Worm (Caenorhabditis elegans) whole organism, young adult: Measurements from ENCODE around the gene C42D8.1.

ENCODE experiments used
- B0336.3 ChIP-seq: fragments of 200-800 bp; sonication (Bioruptor generic); IDR thresholded peaks from 2 replicates; pipeline ENCODE4 v1.3.6; 2022; ENCODE audit warnings: missing genetic modification characterization, missing compliant biosample characterization
- F33H1.4 ChIP-seq: fragments of 200-800 bp; sonication (Bioruptor generic); IDR thresholded peaks from 2 replicates; pipeline ENCODE4 v1.3.6; 2022; ENCODE audit warnings: missing genetic modification reagents, missing genetic modification characterization, missing compliant biosample characterization
- F39B2.1 ChIP-seq: fragments of 200-800 bp; sonication (Bioruptor generic); IDR thresholded peaks from 2 replicates; pipeline ENCODE4 v1.3.6; 2022; ENCODE audit warnings: missing genetic modification reagents, missing genetic modification characterization, missing compliant biosample characterization
- F57C9.4 ChIP-seq: sonication (generic microtip); optimal IDR thresholded peaks from 2 replicates; lab custom pipeline; 2017; ENCODE audit warnings: mild to moderate bottlenecking, missing genetic modification characterization, missing compliant biosample characterization
- K12H6.12 ChIP-seq: fragments of 200-800 bp; sonication (Bioruptor generic); optimal IDR thresholded peaks from 2 replicates; lab custom pipeline; 2018; ENCODE audit warnings: mild to moderate bottlenecking, missing genetic modification characterization, missing compliant biosample characterization
- aptf-3 ChIP-seq: fragments of 200-800 bp; sonication (Bioruptor generic); IDR thresholded peaks from 2 replicates; pipeline ENCODE4 v1.3.6; 2022; ENCODE audit warnings: missing genetic modification characterization, missing compliant biosample characterization
- attf-5 ChIP-seq: fragments of 200-800 bp; sonication (Bioruptor generic); optimal IDR thresholded peaks from 2 replicates; lab custom pipeline; 2018; ENCODE audit warnings: mild to moderate bottlenecking, missing genetic modification characterization, missing compliant biosample characterization
- attf-6 ChIP-seq: fragments of 200-800 bp; sonication (Bioruptor generic); IDR thresholded peaks from 2 replicates; pipeline ENCODE4 v1.3.6; 2022; ENCODE audit warnings: missing genetic modification reagents, missing genetic modification characterization, missing compliant biosample characterization
- bed-1 ChIP-seq: fragments of 200-800 bp; sonication (Bioruptor generic); IDR thresholded peaks from 2 replicates; pipeline ENCODE4 v1.3.6; 2022; ENCODE audit warnings: missing genetic modification reagents, missing genetic modification characterization, missing compliant biosample characterization
- ccch-3 ChIP-seq: fragments of 200-800 bp; sonication (Bioruptor generic); optimal IDR thresholded peaks from 2 replicates; lab custom pipeline; 2018; ENCODE audit warnings: mild to moderate bottlenecking, missing genetic modification characterization, missing compliant biosample characterization
- cebp-1 ChIP-seq, 2 experiments: fragments of 200-800 bp in 1 of 2; sonication (Bioruptor generic) in 1 of 2; sonication (generic microtip) in 1 of 2; IDR thresholded peaks in 1 of 2; optimal IDR thresholded peaks in 1 of 2; 2 replicates each; pipeline versions ENCODE4 v1.3.6 to Lab custom; 2017 to 2022; ENCODE audit warnings: missing compliant biosample characterization in 2 of 2, missing genetic modification characterization in 2 of 2, mild to moderate bottlenecking in 1 of 2, missing genetic modification reagents in 1 of 2, moderate library complexity in 1 of 2
- ceh-27 ChIP-seq: fragments of 200-800 bp; sonication (Bioruptor generic); optimal IDR thresholded peaks from 2 replicates; lab custom pipeline; 2018; ENCODE audit warnings: mild to moderate bottlenecking, missing genetic modification characterization, moderate library complexity, missing compliant biosample characterization
- chd-7 ChIP-seq: sonication (generic microtip); optimal IDR thresholded peaks from 2 replicates; lab custom pipeline; 2016; ENCODE audit warnings: mild to moderate bottlenecking, missing genetic modification characterization, moderate library complexity, missing compliant biosample characterization
- dox-1 ChIP-seq: fragments of 200-800 bp; sonication (Bioruptor generic); IDR thresholded peaks from 2 replicates; pipeline ENCODE4 v1.3.6; 2022; ENCODE audit warnings: missing genetic modification reagents, missing genetic modification characterization, missing compliant biosample characterization
- dpff-1 ChIP-seq: sonication (generic microtip); optimal IDR thresholded peaks from 2 replicates; lab custom pipeline; 2017; ENCODE audit warnings: mild to moderate bottlenecking, missing genetic modification characterization, missing compliant biosample characterization
- ets-4 ChIP-seq: fragments of 200-800 bp; sonication (Bioruptor generic); optimal IDR thresholded peaks from 2 replicates; lab custom pipeline; 2018; ENCODE audit warnings: mild to moderate bottlenecking, missing genetic modification characterization, missing compliant biosample characterization
- fkh-3 ChIP-seq: sonication (generic microtip); optimal IDR thresholded peaks from 2 replicates; lab custom pipeline; 2016; ENCODE audit warnings: mild to moderate bottlenecking, missing genetic modification characterization, missing compliant biosample characterization
- gei-17 ChIP-seq: fragments of 200-800 bp; sonication (Bioruptor generic); optimal IDR thresholded peaks from 2 replicates; lab custom pipeline; 2018; ENCODE audit warnings: mild to moderate bottlenecking, missing genetic modification characterization, missing compliant biosample characterization
- hlh-12 ChIP-seq: sonication (generic microtip); optimal IDR thresholded peaks from 2 replicates; lab custom pipeline; 2016; ENCODE audit warnings: missing genetic modification characterization, missing compliant biosample characterization
- hlh-26 ChIP-seq: fragments of 200-800 bp; sonication (Bioruptor generic); conservative IDR thresholded peaks from 2 replicates; pipeline ENCODE4 v1.3.6; 2022; ENCODE audit warnings: missing genetic modification reagents, missing genetic modification characterization, missing compliant biosample characterization
- hmg-1.2 ChIP-seq: fragments of 200-800 bp; sonication (Bioruptor generic); IDR thresholded peaks from 2 replicates; pipeline ENCODE4 v1.3.6; 2022; ENCODE audit warnings: missing genetic modification reagents, missing genetic modification characterization, missing compliant biosample characterization
- lin-26 ChIP-seq: fragments of 200-800 bp; sonication (Bioruptor generic); IDR thresholded peaks from 2 replicates; pipeline ENCODE4 v1.3.6; 2022; ENCODE audit warnings: missing genetic modification reagents, missing genetic modification characterization, missing compliant biosample characterization
- lin-35 ChIP-seq, 3 experiments: fragments of 150-350 bp in 2 of 3; sonication (generic microtip) in 1 of 3; optimal IDR thresholded peaks; 2 replicates each; lab custom pipeline; 2014 to 2018; ENCODE audit warnings: missing biosample characterization in 3 of 3, missing genetic modification characterization in 3 of 3, missing genetic modification reagents in 3 of 3
- lin-40 ChIP-seq: sonication (generic microtip); optimal IDR thresholded peaks from 2 replicates; lab custom pipeline; 2016; ENCODE audit warnings: missing genetic modification characterization, mild to moderate bottlenecking, missing compliant biosample characterization, missing genotype, missing genetic modification reagents
- madf-8 ChIP-seq: fragments of 200-800 bp; sonication (Bioruptor generic); conservative IDR thresholded peaks from 2 replicates; pipeline ENCODE4 v1.3.6; 2022; ENCODE audit warnings: missing genetic modification reagents, missing genetic modification characterization, missing compliant biosample characterization
- mcd-1 ChIP-seq: fragments of 200-800 bp; sonication (Bioruptor generic); IDR thresholded peaks from 2 replicates; pipeline ENCODE4 v1.3.6; 2022; ENCODE audit warnings: missing genetic modification reagents, missing genetic modification characterization, missing compliant biosample characterization
- nhr-120 ChIP-seq: fragments of 200-800 bp; sonication (Bioruptor generic); IDR thresholded peaks from 2 replicates; pipeline ENCODE4 v1.3.6; 2022; ENCODE audit warnings: missing genetic modification characterization, missing compliant biosample characterization
- nhr-80 ChIP-seq: sonication (generic microtip); optimal IDR thresholded peaks from 2 replicates; lab custom pipeline; 2016; ENCODE audit warnings: missing genetic modification characterization, missing compliant biosample characterization
- nhr-90 ChIP-seq: sonication (generic microtip); optimal IDR thresholded peaks from 2 replicates; lab custom pipeline; 2016; ENCODE audit warnings: missing genotype, mild to moderate bottlenecking, missing genetic modification characterization, missing compliant biosample characterization
- rpc-1 ChIP-seq, 2 experiments: fragments of 150-350 bp in 1 of 2; sonication (generic microtip) in 1 of 2; optimal IDR thresholded peaks; 2 replicates each; lab custom pipeline; 2014 to 2018; ENCODE audit warnings: missing biosample characterization in 1 of 2, missing genetic modification characterization in 1 of 2, missing genetic modification reagents in 1 of 2, missing genotype in 1 of 2
- sptf-2 ChIP-seq: fragments of 200-800 bp; sonication (Bioruptor generic); optimal IDR thresholded peaks from 2 replicates; lab custom pipeline; 2018; ENCODE audit warnings: mild to moderate bottlenecking, missing genetic modification characterization, missing compliant biosample characterization
- unc-130 ChIP-seq: sonication (generic microtip); optimal IDR thresholded peaks from 2 replicates; lab custom pipeline; 2016; ENCODE audit warnings: missing genetic modification reagents, missing genetic modification characterization, missing compliant biosample characterization
- zfh-2 ChIP-seq: fragments of 200-800 bp; sonication (Bioruptor generic); conservative IDR thresholded peaks from 2 replicates; pipeline ENCODE4 v1.3.6; 2022; ENCODE audit warnings: missing genetic modification reagents, missing genetic modification characterization, missing compliant biosample characterization
- ztf-26 ChIP-seq: sonication (generic microtip); optimal IDR thresholded peaks from 2 replicates; lab custom pipeline; 2017; ENCODE audit warnings: missing genetic modification characterization, missing compliant biosample characterization
- ztf-28 ChIP-seq: fragments of 200-800 bp; sonication (Bioruptor generic); IDR thresholded peaks from 2 replicates; pipeline ENCODE4 v1.3.6; 2022; ENCODE audit warnings: missing genetic modification reagents, missing genetic modification characterization, missing compliant biosample characterization

C42D8.1 gene

DNA sequence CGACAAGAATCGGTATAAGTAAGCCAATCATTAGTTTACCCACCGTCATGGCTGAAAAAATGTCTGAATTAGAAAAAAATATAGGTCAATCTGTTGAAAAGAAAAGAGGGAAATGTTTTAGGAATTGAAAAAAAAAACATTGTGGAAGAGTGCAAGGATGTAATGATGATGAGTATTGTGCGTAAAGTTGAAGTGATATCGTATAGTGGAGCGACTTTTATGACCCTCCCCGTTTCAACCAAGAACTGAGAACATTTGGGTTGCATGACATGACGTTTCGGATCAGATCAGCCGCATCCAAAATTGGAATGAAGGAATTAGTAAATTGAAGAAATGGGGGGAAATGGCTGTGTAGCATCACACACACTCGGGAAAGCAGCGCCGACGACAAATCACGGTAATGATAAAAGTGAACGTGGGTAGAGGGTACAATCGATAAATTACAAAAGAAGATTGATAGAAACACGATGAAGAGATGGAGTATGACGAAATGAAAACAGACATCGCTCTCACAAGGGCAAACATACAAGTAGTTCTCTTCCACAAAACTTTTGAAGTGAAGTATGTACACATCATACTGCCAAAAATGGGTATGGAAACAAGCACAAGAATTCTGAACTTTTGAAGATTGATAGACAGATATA is 7.6 kb downstream of the C42D8.1 start, which contains the start of gene apl-1:
Gene apl-1, minus strand, starts transcription at position 51 of the 644 bp plus-strand sequence.
- TF ChIP-seq lin-35 (GFP tag; optimal IDR thresholded peaks at IDR 0.05; lab: Kevin White, UChicago) (no peak), cebp-1 (GFP tag; IDR thresholded peaks at IDR 0.05; lab: Robert Waterston, UW) (no peak), cebp-1 (tag; optimal IDR thresholded peaks at IDR 0.05; lab: Kevin White, UChicago) (peak; percentile 57)

DNA sequence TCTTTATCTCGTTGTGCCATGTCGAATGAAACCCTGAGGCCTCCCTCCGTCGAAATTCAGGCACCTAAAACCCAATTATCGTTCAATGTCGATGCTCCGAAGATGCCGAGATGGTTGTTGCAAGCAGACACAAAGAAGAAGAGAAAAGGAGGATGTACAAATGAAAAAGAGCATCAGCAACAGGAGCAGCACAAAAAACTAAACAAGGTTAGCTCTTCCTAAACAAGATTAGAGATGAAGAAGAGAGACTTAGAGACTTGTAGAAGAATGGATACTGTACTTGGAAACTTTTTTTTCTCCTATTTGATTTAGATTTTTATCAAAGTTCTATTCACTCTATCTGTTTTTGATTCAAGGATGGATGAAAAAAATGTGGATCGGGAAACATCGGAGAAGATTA is 8.3 kb downstream of the C42D8.1 start:
- no peak for TF ChIP-seq dpff-1 (tag; lab: Kevin White, UChicago)
- peak in 1 of 3 experiments; percentile 62 for TF ChIP-seq lin-35 (GFP tag; optimal IDR thresholded peaks at IDR 0.05; lab: Kevin White, UChicago)
- no peak for TF ChIP-seq F39B2.1 (GFP tag; lab: Robert Waterston, UW)
- TF ChIP-seq, all 124 proteins: peak for 1

DNA sequence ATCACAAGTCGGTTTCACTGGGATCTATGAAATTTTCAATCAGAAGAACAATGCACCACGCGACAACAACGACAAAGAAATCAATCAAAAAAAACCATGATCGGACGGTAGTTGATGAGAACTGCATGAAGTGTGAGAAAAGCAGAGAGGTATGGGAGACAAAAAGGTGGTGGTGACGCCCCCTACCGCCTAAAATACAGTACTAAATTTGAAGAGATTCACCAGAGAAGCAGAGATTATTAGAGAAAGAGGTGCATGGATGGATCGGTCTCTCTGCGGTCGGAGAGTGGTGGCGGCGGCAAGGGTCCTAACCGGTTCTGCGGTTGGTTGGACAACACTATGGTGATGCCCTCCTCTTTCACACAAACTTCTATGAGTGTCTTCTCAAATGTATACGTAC is 9.9 kb downstream of the C42D8.1 start:
- TF ChIP-seq zfh-2 (peak; percentile 71), dpff-1 (tag; lab: Kevin White, UChicago) (no peak), dox-1 (GFP tag; lab: Robert Waterston, UW) (peak; percentile 39; the same call in 1 of the 2 replicates), sptf-2 (no peak), hmg-1.2 (GFP tag; lab: Robert Waterston, UW) (peak; percentile 61; the same call in 1 of the 2 replicates), K12H6.12 (tag; lab: Kevin White, UChicago) (no peak), nhr-120 (no peak), nhr-90 (peak; percentile 8), chd-7 (tag; lab: Kevin White, UChicago) (peak; percentile 24), ceh-27 (peak; percentile 12), bed-1 (GFP tag; lab: Robert Waterston, UW) (0 out of 2 replicates have a peak, but pooled peaks have one; percentile 45), madf-8 (GFP tag; lab: Robert Waterston, UW) (no peak), ets-4 (GFP tag; lab: Kevin White, UChicago) (peak; percentile 16), ccch-3 (GFP tag; lab: Kevin White, UChicago) (no peak), mcd-1 (GFP tag; lab: Robert Waterston, UW) (peak; percentile 16; the same call in 1 of the 2 replicates), ztf-26 (tag; lab: Kevin White, UChicago) (peak; percentile 72), rpc-1 (optimal IDR thresholded peaks at IDR 0.05; lab: Kevin White, UChicago) (no peak), rpc-1 (tag; optimal IDR thresholded peaks at IDR 0.05; lab: Kevin White, UChicago) (no peak), hlh-12 (tag; lab: Kevin White, UChicago) (no peak), nhr-80 (peak; percentile 49), cebp-1 (GFP tag; IDR thresholded peaks at IDR 0.05; lab: Robert Waterston, UW) (no peak), cebp-1 (tag; optimal IDR thresholded peaks at IDR 0.05; lab: Kevin White, UChicago) (peak; percentile 35), attf-6 (no peak), fkh-3 (no peak), lin-40 (peak; percentile 54), attf-5 (GFP tag; lab: Kevin White, UChicago) (peak; percentile 33), hlh-26 (GFP tag; lab: Robert Waterston, UW) (no peak), F57C9.4 (tag; lab: Kevin White, UChicago) (no peak), aptf-3 (no peak), gei-17 (GFP tag; lab: Kevin White, UChicago) (peak; percentile 16), lin-26 (GFP tag; lab: Robert Waterston, UW) (peak; percentile 64; the same call in 1 of the 2 replicates), unc-130 (GFP tag; lab: Kevin White, UChicago) (no peak), B0336.3 (0 out of 2 replicates have a peak, but pooled peaks have one; percentile 31), ztf-28 (GFP tag; lab: Robert Waterston, UW) (no peak), F33H1.4 (GFP tag; lab: Robert Waterston, UW) (no peak)
